Worm (Caenorhabditis elegans): ENCODE results near the gene cox-16.

DNA sequence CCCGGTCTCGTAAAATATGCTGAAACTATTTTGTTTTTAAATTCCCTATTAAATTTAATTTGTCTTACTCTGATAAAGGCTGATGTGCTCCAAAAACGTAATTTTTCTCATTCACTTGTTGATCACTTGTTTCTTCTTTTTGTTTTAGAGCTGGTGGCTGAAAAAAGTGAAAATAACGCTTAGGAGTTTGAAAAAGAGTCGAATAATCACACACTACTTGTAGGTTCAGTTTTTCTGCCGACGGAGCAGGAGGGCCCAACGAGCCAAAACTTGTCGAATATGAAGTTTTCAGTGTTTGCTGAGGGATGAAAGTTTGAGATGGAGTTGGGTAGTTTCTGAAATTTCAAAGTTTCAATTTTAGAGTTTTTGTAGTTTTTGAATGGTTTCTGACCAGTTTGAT is 48.9 kb downstream of the cox-16 start:
- no peak for TF ChIP-seq ama-1 (optimal IDR thresholded peaks at IDR 0.05)
- TF ChIP-seq madf-5 (GFP tag; IDR thresholded peaks at IDR 0.05), result no peak
- no peak for TF ChIP-seq php-3 (GFP tag; IDR thresholded peaks at IDR 0.05)
- TF ChIP-seq vab-7 (GFP tag; IDR thresholded peaks at IDR 0.05), result no peak
- TF ChIP-seq F37D6.2 (tag; optimal IDR thresholded peaks at IDR 0.05), result no peak
- TF ChIP-seq snpc-1.2 (GFP tag; IDR thresholded peaks at IDR 0.05), result no peak
- TF ChIP-seq snpc-4 (tag; optimal IDR thresholded peaks at IDR 0.05), result no peak
- no peak for TF ChIP-seq ceh-82 (tag; optimal IDR thresholded peaks at IDR 0.05)
- no peak for TF ChIP-seq ceh-62 (tag; optimal IDR thresholded peaks at IDR 0.05)
- TF ChIP-seq daf-12 (tag; optimal IDR thresholded peaks at IDR 0.05), result no peak
- TF ChIP-seq unc-62 (GFP tag; optimal IDR thresholded peaks at IDR 0.05 in 1 of 2), result no peak
- TF ChIP-seq unc-62 (tag; optimal IDR thresholded peaks at IDR 0.05), result no peak
- no peak for TF ChIP-seq nhr-11 (tag; optimal IDR thresholded peaks at IDR 0.05)
- TF ChIP-seq ceh-28 (tag; optimal IDR thresholded peaks at IDR 0.05), result no peak

Data from whole organism, L4 larva.